Worm (Caenorhabditis elegans): ENCODE measurements around the gene ttr-42.
A peak's percentile ranks its signal among the peaks of the same experiment; 100 is the strongest.

ttr-42 gene

ce11 chrX:2541003-2541521 is 36.5 kb upstream of the ttr-42 start, which contains the start of gene F52H2.3 (continued):
- TF ChIP-seq F49E8.2 (tag; optimal IDR thresholded peaks at IDR 0.05; ENCODE audit: borderline replicate concordance) (no peak), daf-12 (tag; optimal IDR thresholded peaks at IDR 0.05) (no peak), tag-97 (GFP tag; IDR thresholded peaks at IDR 0.05) (no peak), dmd-6 (GFP tag; IDR thresholded peaks at IDR 0.05) (peak; percentile 59), zag-1 (tag; optimal IDR thresholded peaks at IDR 0.05) (no peak), unc-62 (GFP tag; optimal IDR thresholded peaks at IDR 0.05 in 1 of 2) (peak in 1 of 2 experiments; percentile 89), unc-62 (tag; optimal IDR thresholded peaks at IDR 0.05) (no peak), pqm-1 (tag; optimal IDR thresholded peaks at IDR 0.05) (peak; percentile 3), arid-1 (GFP tag; conservative IDR thresholded peaks at IDR 0.05) (no peak), Y48G9A.11 (GFP tag; IDR thresholded peaks at IDR 0.05) (no peak), snpc-1.2 (GFP tag; IDR thresholded peaks at IDR 0.05) (no peak), attf-4 (tag; optimal IDR thresholded peaks at IDR 0.05) (no peak), nhr-42 (GFP tag; IDR thresholded peaks at IDR 0.05) (no peak), ctbp-1 (GFP tag; IDR thresholded peaks at IDR 0.05) (no peak), snpc-4 (tag; optimal IDR thresholded peaks at IDR 0.05) (no peak), ZK337.2 (GFP tag; IDR thresholded peaks at IDR 0.05) (no peak)

ce11 chrX:2543353-2543752 is 34.2 kb upstream of the ttr-42 start:
- TF ChIP-seq hlh-11 (tag; optimal IDR thresholded peaks at IDR 0.05) (peak; percentile 59), arid-1 (GFP tag; conservative IDR thresholded peaks at IDR 0.05) (0 out of 2 replicates have a peak, but pooled peaks have one; percentile 40), nhr-102 (tag; optimal IDR thresholded peaks at IDR 0.05) (no peak), zip-2 (tag; optimal IDR thresholded peaks at IDR 0.05) (no peak), hlh-30 (tag; optimal IDR thresholded peaks at IDR 0.05; ENCODE audit: insufficient read depth) (peak; percentile 34), nhr-28 (tag; optimal IDR thresholded peaks at IDR 0.05) (peak; percentile 59), daf-16 (GFP tag; optimal IDR thresholded peaks at IDR 0.05) (no peak), daf-16 (tag; optimal IDR thresholded peaks at IDR 0.05) (peak; percentile 86), lsy-2 (tag; optimal IDR thresholded peaks at IDR 0.05) (no peak), mep-1 (tag; optimal IDR thresholded peaks at IDR 0.05) (peak; percentile 21), egl-43 (GFP tag; IDR thresholded peaks at IDR 0.05) (0 out of 2 replicates have a peak, but pooled peaks have one; percentile 36), dmd-6 (GFP tag; IDR thresholded peaks at IDR 0.05) (peak; percentile 56)

ce11 chrX:2544645-2545044 is 32.9 kb upstream of the ttr-42 start:
- TF ChIP-seq dpl-1 (GFP tag; optimal IDR thresholded peaks at IDR 0.05) (no peak), D1046.2 (GFP tag; IDR thresholded peaks at IDR 0.05) (no peak), set-16 (GFP tag; IDR thresholded peaks at IDR 0.05) (no peak), R02D3.7 (tag; optimal IDR thresholded peaks at IDR 0.05) (no peak), cey-2 (tag; optimal IDR thresholded peaks at IDR 0.05; ENCODE audit: borderline replicate concordance, insufficient read depth) (no peak), egl-27 (tag; optimal IDR thresholded peaks at IDR 0.05) (no peak), hmg-1.1 (GFP tag; IDR thresholded peaks at IDR 0.05) (no peak), spr-1 (tag; optimal IDR thresholded peaks at IDR 0.05) (no peak), mdl-1 (tag; optimal IDR thresholded peaks at IDR 0.05) (no peak), ZK546.5 (tag; optimal IDR thresholded peaks at IDR 0.05) (no peak), nhr-77 (tag; optimal IDR thresholded peaks at IDR 0.05) (peak; percentile 4), nhr-102 (tag; optimal IDR thresholded peaks at IDR 0.05) (no peak), zfp-3 (GFP tag; conservative IDR thresholded peaks at IDR 0.05) (no peak), T20F7.1 (GFP tag; optimal IDR thresholded peaks at IDR 0.05) (no peak), ztf-11 (tag; optimal IDR thresholded peaks at IDR 0.05) (no peak), tra-1 (GFP tag; IDR thresholded peaks at IDR 0.05) (no peak), ama-1 (optimal IDR thresholded peaks at IDR 0.05) (no peak), nhr-237 (tag; optimal IDR thresholded peaks at IDR 0.05) (no peak), ceh-44 (GFP tag; IDR thresholded peaks at IDR 0.05) (no peak), skn-1 (tag; optimal IDR thresholded peaks at IDR 0.05) (no peak), mes-2 (tag; optimal IDR thresholded peaks at IDR 0.05; ENCODE audit: poor library complexity, severe bottlenecking) (peak; percentile 1), hlh-30 (tag; optimal IDR thresholded peaks at IDR 0.05; ENCODE audit: insufficient read depth) (peak; percentile 22), nhr-41 (GFP tag; IDR thresholded peaks at IDR 0.05) (no peak), nhr-11 (tag; optimal IDR thresholded peaks at IDR 0.05) (no peak), ceh-20 (GFP tag; IDR thresholded peaks at IDR 0.05) (no peak), Y75B8A.6 (GFP tag; IDR thresholded peaks at IDR 0.05) (no peak)

All from whole organism, L4 larva.